Worm (Caenorhabditis elegans) whole organism, L3 larva: Measurements from ENCODE around the gene lgmn-1.
A peak's percentile ranks its signal among the peaks of the same experiment; 100 is the strongest.

ENCODE experiments used
- R02D3.7 ChIP-seq: fragments of 150-350 bp; optimal IDR thresholded peaks from 2 replicates; lab custom pipeline; 2014; ENCODE audit warnings: missing biosample characterization, missing genetic modification characterization
- ZK546.5 ChIP-seq: sonication (generic microtip); optimal IDR thresholded peaks from 2 replicates; lab custom pipeline; 2017; ENCODE audit warnings: missing biosample characterization, missing genetic modification characterization
- ama-1 ChIP-seq: fragments of 150-350 bp; optimal IDR thresholded peaks from 2 replicates; lab custom pipeline; 2018
- ceh-16 ChIP-seq: sonication (generic microtip); optimal IDR thresholded peaks from 2 replicates; lab custom pipeline; 2017; ENCODE audit warnings: missing biosample characterization, missing genetic modification characterization
- daf-12 ChIP-seq: fragments of 150-350 bp; optimal IDR thresholded peaks from 2 replicates; lab custom pipeline; 2014; ENCODE audit warnings: missing biosample characterization, missing genetic modification reagents, missing genetic modification characterization
- egl-27 ChIP-seq: sonication (generic microtip); optimal IDR thresholded peaks from 4 replicates; lab custom pipeline; 2017; ENCODE audit warnings: missing biosample characterization, missing genetic modification reagents, missing genetic modification characterization
- egl-5 ChIP-seq: fragments of 150-350 bp; optimal IDR thresholded peaks from 2 replicates; lab custom pipeline; 2017; ENCODE audit warnings: missing biosample characterization, missing genetic modification reagents, missing genetic modification characterization, inconsistent platforms
- elt-1 ChIP-seq: fragments of 150-350 bp; optimal IDR thresholded peaks from 2 replicates; lab custom pipeline; 2014; ENCODE audit warnings: missing biosample characterization, missing genetic modification characterization
- elt-2 ChIP-seq: sonication (generic microtip); optimal IDR thresholded peaks from 2 replicates; lab custom pipeline; 2016; ENCODE audit warnings: missing genetic modification reagents, mild to moderate bottlenecking, missing genetic modification characterization, missing compliant biosample characterization
- elt-3 ChIP-seq, 3 experiments: fragments of 150-350 bp in 1 of 3; sonication (generic microtip) in 2 of 3; optimal IDR thresholded peaks; 2 replicates in 2 of 3; 4 replicates in 1 of 3; lab custom pipeline; 2014 to 2017; ENCODE audit warnings: missing biosample characterization in 3 of 3, missing genetic modification characterization in 3 of 3
- eor-1 ChIP-seq, 2 experiments: fragments of 150-350 bp; optimal IDR thresholded peaks; 2 replicates each; lab custom pipeline; 2014 to 2018; ENCODE audit warnings: missing biosample characterization in 2 of 2, missing genetic modification characterization in 2 of 2
- fos-1 ChIP-seq: fragments of 150-350 bp; optimal IDR thresholded peaks from 2 replicates; lab custom pipeline; 2014; ENCODE audit warnings: missing biosample characterization, missing genetic modification characterization
- jun-1 ChIP-seq: fragments of 150-350 bp; optimal IDR thresholded peaks from 2 replicates; lab custom pipeline; 2014; ENCODE audit warnings: missing biosample characterization, missing genetic modification reagents, missing genetic modification characterization
- lin-39 ChIP-seq: fragments of 150-350 bp; optimal IDR thresholded peaks from 2 replicates; lab custom pipeline; 2018; ENCODE audit warnings: missing biosample characterization, missing genetic modification reagents, missing genetic modification characterization
- lsy-12 ChIP-seq: sonication (generic microtip); optimal IDR thresholded peaks from 2 replicates; lab custom pipeline; 2016; ENCODE audit warnings: mild to moderate bottlenecking, missing genetic modification characterization, missing compliant biosample characterization
- mdl-1 ChIP-seq: fragments of 150-350 bp; optimal IDR thresholded peaks from 2 replicates; lab custom pipeline; 2014; ENCODE audit warnings: missing biosample characterization, missing genetic modification characterization
- mml-1 ChIP-seq: fragments of 150-350 bp; sonication (generic microtip); optimal IDR thresholded peaks from 3 replicates; lab custom pipeline; 2014; ENCODE audit warnings: missing biosample characterization, missing genetic modification characterization
- nfya-1 ChIP-seq: sonication (generic microtip); optimal IDR thresholded peaks from 2 replicates; lab custom pipeline; 2017; ENCODE audit warnings: missing genetic modification characterization, mild to moderate bottlenecking, missing compliant biosample characterization, antibody characterized with exemption, moderate library complexity; ENCODE audit not compliant: insufficient read depth
- nhr-12 ChIP-seq: fragments of 150-350 bp; optimal IDR thresholded peaks from 2 replicates; lab custom pipeline; 2014; ENCODE audit warnings: missing biosample characterization, missing genetic modification characterization
- nhr-23 ChIP-seq: fragments of 150-350 bp; optimal IDR thresholded peaks from 2 replicates; lab custom pipeline; 2014; ENCODE audit warnings: missing biosample characterization, missing genetic modification reagents, missing genetic modification characterization
- nhr-237 ChIP-seq: fragments of 150-350 bp; optimal IDR thresholded peaks from 2 replicates; lab custom pipeline; 2014; ENCODE audit warnings: missing biosample characterization, missing genetic modification characterization
- nhr-25 ChIP-seq: sonication (generic microtip); optimal IDR thresholded peaks from 2 replicates; lab custom pipeline; 2017; ENCODE audit warnings: missing biosample characterization, missing genetic modification characterization
- nhr-43 ChIP-seq: sonication (generic microtip); optimal IDR thresholded peaks from 2 replicates; lab custom pipeline; 2016; ENCODE audit warnings: mild to moderate bottlenecking, missing genetic modification characterization, missing compliant biosample characterization; ENCODE audit not compliant: poor library complexity, severe bottlenecking
- pha-4 ChIP-seq: fragments of 150-350 bp; optimal IDR thresholded peaks from 2 replicates; lab custom pipeline; 2014; ENCODE audit warnings: missing biosample characterization, missing genetic modification reagents, missing genetic modification characterization
- sea-2 ChIP-seq: fragments of 150-350 bp; sonication (generic microtip); optimal IDR thresholded peaks from 4 replicates; lab custom pipeline; 2014; ENCODE audit warnings: missing biosample characterization, missing genetic modification reagents, missing genetic modification characterization
- unc-39 ChIP-seq: sonication (generic microtip); optimal IDR thresholded peaks from 4 replicates; lab custom pipeline; 2017; ENCODE audit warnings: missing biosample characterization, missing genetic modification characterization
- unc-62 ChIP-seq: fragments of 150-350 bp; sonication (generic microtip); optimal IDR thresholded peaks from 4 replicates; lab custom pipeline; 2014; ENCODE audit warnings: missing biosample characterization, missing genetic modification reagents, missing genetic modification characterization
- zag-1 ChIP-seq: fragments of 150-350 bp; optimal IDR thresholded peaks from 2 replicates; lab custom pipeline; 2014; ENCODE audit warnings: missing biosample characterization, missing genetic modification characterization
- ztf-11 ChIP-seq: fragments of 150-350 bp; optimal IDR thresholded peaks from 2 replicates; lab custom pipeline; 2014; ENCODE audit warnings: missing biosample characterization, missing genetic modification characterization
- ztf-4 ChIP-seq: fragments of 150-350 bp; optimal IDR thresholded peaks from 2 replicates; lab custom pipeline; 2014; ENCODE audit warnings: missing biosample characterization, missing genetic modification characterization

The lgmn-1 gene

DNA sequence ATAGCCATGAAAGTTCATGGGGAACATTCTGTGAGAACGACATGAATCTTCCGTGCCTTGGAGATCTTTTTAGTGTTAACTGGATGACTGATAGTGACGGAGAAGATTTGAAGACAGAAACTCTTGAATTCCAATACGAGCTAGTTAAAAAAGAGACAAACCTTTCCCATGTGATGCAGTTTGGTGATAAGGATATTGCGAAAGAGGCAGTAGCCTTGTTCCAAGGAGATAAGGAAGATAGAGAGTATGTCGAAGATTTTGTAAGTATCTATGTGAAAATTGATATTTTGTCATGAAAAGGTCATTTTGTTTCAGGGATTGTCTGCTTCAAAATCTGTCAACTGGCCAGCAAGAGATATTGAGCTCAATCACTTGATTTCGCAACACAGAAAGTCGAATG lies 1.0 kb downstream of the lgmn-1 start:
- peak; percentile 29 for TF ChIP-seq nhr-43 (tag; lab: Kevin White, UChicago)
- no peak for TF ChIP-seq lsy-12 (tag; lab: Kevin White, UChicago)
- peak; percentile 57 for TF ChIP-seq elt-2

DNA sequence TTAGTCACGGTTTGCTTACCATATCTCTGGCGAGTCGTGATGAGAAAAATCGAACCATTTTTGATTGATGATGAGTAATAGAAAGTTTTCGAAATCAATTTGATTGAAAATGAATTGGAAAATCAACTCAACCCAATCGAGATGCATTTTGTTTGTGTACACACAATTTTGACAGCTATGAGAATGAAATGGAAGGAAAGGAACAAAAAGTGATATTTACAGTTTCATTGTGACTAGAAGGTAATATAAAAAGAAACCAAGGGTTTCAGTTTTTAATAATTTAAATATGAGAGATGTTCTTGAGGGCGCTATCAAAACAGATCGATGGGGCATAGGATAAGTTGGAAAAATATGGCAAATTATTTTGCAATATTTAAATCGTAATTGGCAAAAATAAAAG lies 4.3 kb downstream of the lgmn-1 start, which contains the start of gene cal-1:
TSS of gene cal-1 (minus strand) at position 101 of the 400 bp plus-strand sequence.
- TF ChIP-seq nhr-237 (no peak), daf-12 (tag; lab: Kevin White, UChicago) (no peak), zag-1 (no peak), pha-4 (tag; lab: Kevin White, UChicago) (no peak), unc-62 (GFP tag; lab: Kevin White, UChicago) (no peak), ztf-11 (tag; lab: Kevin White, UChicago) (no peak), nfya-1 (tag; lab: Kevin White, UChicago) (no peak), fos-1 (no peak), R02D3.7 (tag; lab: Kevin White, UChicago) (no peak), eor-1 (tag; optimal IDR thresholded peaks at IDR 0.05; lab: Kevin White, UChicago) (no peak), mdl-1 (tag; lab: Kevin White, UChicago) (no peak), ztf-4 (no peak), elt-3 (tag; optimal IDR thresholded peaks at IDR 0.05; lab: Kevin White, UChicago) (no peak), egl-5 (tag; lab: Kevin White, UChicago) (no peak), egl-27 (tag; lab: Kevin White, UChicago) (no peak), sea-2 (GFP tag; lab: Kevin White, UChicago) (no peak), nhr-25 (tag; lab: Kevin White, UChicago) (no peak), mml-1 (tag; lab: Kevin White, UChicago) (no peak), nhr-23 (tag; lab: Kevin White, UChicago) (no peak), elt-1 (tag; lab: Kevin White, UChicago) (no peak)
- TF ChIP-seq, all 47 proteins: peak for 0

DNA sequence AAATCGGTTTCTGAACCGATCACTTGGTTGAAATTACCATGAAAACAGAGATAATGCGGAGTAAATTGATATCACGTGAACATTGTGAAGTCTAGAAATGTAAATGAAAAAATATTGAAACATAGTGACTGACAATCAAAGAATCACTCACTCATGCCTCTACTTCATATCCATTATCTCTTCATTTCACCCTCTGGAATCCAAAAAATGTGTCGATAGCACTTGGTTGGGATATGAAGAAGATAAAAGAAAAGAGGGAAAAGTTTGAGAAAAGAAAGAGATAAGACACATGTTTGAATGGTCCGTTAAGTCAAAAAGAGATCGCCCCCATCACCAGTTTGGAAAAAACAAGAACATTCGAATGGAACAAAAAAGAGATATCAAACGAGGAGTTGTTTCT lies 4.9 kb downstream of the lgmn-1 start:
- peak; percentile 20 for TF ChIP-seq nfya-1 (tag; lab: Kevin White, UChicago)
- no peak for TF ChIP-seq unc-62 (GFP tag; lab: Kevin White, UChicago)
- TF ChIP-seq unc-39 (tag; lab: Kevin White, UChicago) = no peak
- TF ChIP-seq lsy-12 (tag; lab: Kevin White, UChicago) = no peak

DNA sequence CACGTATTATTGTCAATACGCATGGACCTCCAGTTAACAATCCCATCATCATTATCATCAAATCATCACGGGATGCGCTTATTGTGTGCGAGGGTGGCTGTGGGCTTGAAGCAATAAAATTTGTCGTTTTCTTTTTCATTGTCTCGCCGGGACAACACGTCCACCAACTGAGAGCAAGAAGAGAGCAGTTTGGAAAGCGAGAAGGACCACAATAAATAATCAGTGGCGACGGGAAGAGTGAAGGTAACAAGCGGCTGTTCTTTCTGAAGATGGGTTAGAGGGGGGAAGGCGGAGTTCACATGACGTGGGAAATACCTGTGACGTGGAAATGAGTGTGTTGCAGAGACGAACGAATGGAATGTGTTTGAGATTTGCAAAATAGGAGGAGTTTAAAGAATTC lies 5.9 kb downstream of the lgmn-1 start:
- TF ChIP-seq lin-39 = peak; percentile 47
- TF ChIP-seq unc-39 (tag; lab: Kevin White, UChicago) = no peak
- TF ChIP-seq nfya-1 (tag; lab: Kevin White, UChicago) = peak; percentile 22
- no peak for TF ChIP-seq ZK546.5 (tag; lab: Kevin White, UChicago)
- TF ChIP-seq ceh-16 = no peak
- peak; percentile 4 for TF ChIP-seq ama-1
- peak; percentile 93 for TF ChIP-seq egl-5 (tag; lab: Kevin White, UChicago)
- TF ChIP-seq, all 47 proteins: peak for 4

DNA sequence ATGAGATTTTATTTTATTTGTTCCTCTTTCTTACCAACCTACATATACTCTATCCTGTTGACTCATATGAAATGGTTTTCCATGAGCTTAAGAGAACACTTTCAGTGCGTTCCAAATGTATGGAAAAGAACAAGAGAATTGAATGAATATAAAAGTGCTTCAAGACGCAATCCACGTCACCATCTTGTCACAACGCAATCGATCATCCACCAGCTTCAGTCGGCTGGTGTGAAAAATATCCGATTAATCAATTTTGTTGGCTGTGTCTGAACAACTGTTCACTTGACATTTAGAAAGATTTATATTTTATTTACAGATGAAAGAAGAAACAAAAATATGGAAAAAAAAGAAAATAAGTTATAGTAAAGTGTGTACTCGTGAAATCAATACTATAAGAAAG lies 10.5 kb downstream of the lgmn-1 start:
- TF ChIP-seq jun-1 (tag; lab: Kevin White, UChicago) (no peak), lin-39 (peak; percentile 59)

DNA sequence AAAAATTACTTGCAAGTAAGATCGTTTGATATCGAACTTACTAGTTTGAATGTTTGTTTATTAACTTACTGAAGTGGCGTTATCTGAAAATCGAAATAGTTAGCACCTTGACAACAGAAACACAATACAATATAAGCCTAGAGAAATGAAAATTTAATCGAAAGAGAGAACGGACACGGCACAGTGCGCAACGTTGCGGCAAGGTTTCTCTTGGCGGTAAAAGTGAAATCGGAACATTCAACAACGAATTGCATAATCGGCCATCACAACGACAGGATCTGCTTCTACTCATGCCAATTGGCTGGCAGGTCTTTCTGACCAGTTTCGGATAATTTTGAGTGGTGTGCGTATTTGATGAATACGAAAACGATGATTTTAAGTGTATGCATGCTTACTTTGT lies 12.7 kb downstream of the lgmn-1 start, which contains the start of gene dyf-4:
TSS of gene dyf-4 (minus strand) at position 213 of the 400 bp plus-strand sequence.
- TF ChIP-seq nhr-25 (tag; lab: Kevin White, UChicago) (peak; percentile 27), nfya-1 (tag; lab: Kevin White, UChicago) (no peak), lsy-12 (tag; lab: Kevin White, UChicago) (no peak)

DNA sequence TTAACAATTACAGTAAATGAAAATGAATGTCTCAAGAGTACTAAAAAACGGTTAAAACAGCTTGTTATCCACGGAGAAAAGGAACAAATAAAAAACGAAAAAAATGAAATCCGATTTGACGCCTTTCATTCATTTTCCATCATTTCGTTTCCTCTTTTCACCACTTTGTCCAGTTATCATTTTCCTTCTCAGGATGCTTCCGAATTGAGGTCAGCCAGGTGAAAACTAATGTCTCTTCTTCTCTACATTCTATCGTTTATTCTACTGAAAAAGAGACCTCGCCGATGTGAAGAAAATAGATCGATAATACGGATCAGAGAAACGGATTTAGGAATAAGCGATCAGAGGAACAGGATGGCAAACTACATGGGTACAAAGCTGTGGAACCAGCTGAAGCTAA lies 13.3 kb downstream of the lgmn-1 start:
- TF ChIP-seq ztf-4 = no peak
- no peak for TF ChIP-seq nhr-12 (tag; lab: Kevin White, UChicago)
- no peak for TF ChIP-seq nhr-25 (tag; lab: Kevin White, UChicago)
- peak; percentile 50 for TF ChIP-seq nhr-23 (tag; lab: Kevin White, UChicago)
